Comparison of ENCODE assay signal across 1 fruit fly cellular context in genomic region chr3R:9260421-9260973, dm6.
TF ChIP-seq lines count a peak whose summit lies in the region.

Gene ATP6AP2 (plus strand): TSS chr3R:9260638.

TF ChIP-seq in whole organism, embryonic, 481 proteins besides CTCF, POLR2A, EP300 and RAD21 (continued from another document and continues in another):
- TF ChIP-seq wek (GFP tag; optimal IDR thresholded peaks at IDR 0.05; lab: Kevin White, UChicago) = no peak
- no peak for TF ChIP-seq CG6654 (GFP tag; optimal IDR thresholded peaks at IDR 0.05; lab: Kevin White, UChicago)
- TF ChIP-seq Blimp-1 (GFP tag; optimal IDR thresholded peaks at IDR 0.05; lab: Kevin White, UChicago) = no peak
- TF ChIP-seq mam (GFP tag; optimal IDR thresholded peaks at IDR 0.05; lab: Kevin White, UChicago) = peak; percentile 43
- TF ChIP-seq gem (tag; optimal IDR thresholded peaks at IDR 0.05; lab: Kevin White, UChicago) = no peak
- TF ChIP-seq CG16863 (GFP tag; optimal IDR thresholded peaks at IDR 0.05; lab: Kevin White, UChicago) = no peak
- TF ChIP-seq her (GFP tag; optimal IDR thresholded peaks at IDR 0.05; lab: Kevin White, UChicago) = peak; percentile 25
- peak; percentile 53; the same call in 1 of the 2 replicates for TF ChIP-seq Nf-YA (GFP tag; IDR thresholded peaks at IDR 0.05; lab: Robert Waterston, UW)
- peak; percentile 22 for TF ChIP-seq CG3407 (GFP tag; optimal IDR thresholded peaks at IDR 0.05; lab: Kevin White, UChicago)
- peak; percentile 10 for TF ChIP-seq CG1647 (GFP tag; optimal IDR thresholded peaks at IDR 0.05; lab: Kevin White, UChicago)
- TF ChIP-seq Camta (GFP tag; optimal IDR thresholded peaks at IDR 0.05; lab: Kevin White, UChicago) = no peak
- TF ChIP-seq ab (GFP tag; optimal IDR thresholded peaks at IDR 0.05; lab: Kevin White, UChicago) = no peak
- TF ChIP-seq CG14441 (GFP tag; IDR thresholded peaks at IDR 0.05; lab: Robert Waterston, UW) = no peak
- TF ChIP-seq CG1602 (GFP tag; optimal IDR thresholded peaks at IDR 0.05; lab: Kevin White, UChicago) = peak; percentile 32
- peak; percentile 43 for TF ChIP-seq CG9727 (GFP tag; optimal IDR thresholded peaks at IDR 0.05; lab: Kevin White, UChicago)
- peak; percentile 69 for TF ChIP-seq trem (tag; optimal IDR thresholded peaks at IDR 0.05; lab: Kevin White, UChicago)
- no peak for TF ChIP-seq bigmax (GFP tag; optimal IDR thresholded peaks at IDR 0.05; lab: Kevin White, UChicago)
- TF ChIP-seq sim (GFP tag; IDR thresholded peaks at IDR 0.05; lab: Robert Waterston, UW) = no peak
- TF ChIP-seq CG34422 (GFP tag; IDR thresholded peaks at IDR 0.05; lab: Robert Waterston, UW) = peak; percentile 41; the same call in 1 of the 3 replicates
- TF ChIP-seq jigr1 (GFP tag; IDR thresholded peaks at IDR 0.05; lab: Robert Waterston, UW) = no peak
- no peak for TF ChIP-seq D (optimal IDR thresholded peaks at IDR 0.05; lab: Kevin White, UChicago)
- no peak for TF ChIP-seq D (GFP tag; optimal IDR thresholded peaks at IDR 0.05; lab: Kevin White, UChicago)
- 0 out of 3 replicates have a peak, but pooled peaks have one; percentile 28 for TF ChIP-seq C15 (GFP tag; IDR thresholded peaks at IDR 0.05; lab: Robert Waterston, UW)
- TF ChIP-seq Opbp (GFP tag; IDR thresholded peaks at IDR 0.05; lab: Robert Waterston, UW; ENCODE audit: partially characterized antibody) = peak; percentile 85; the same call in 2 of the 3 replicates
- TF ChIP-seq CG8478 (optimal IDR thresholded peaks at IDR 0.05; lab: Kevin White, UChicago) = no peak
- no peak; the same call in 1 of the 3 replicates for TF ChIP-seq CG17361 (GFP tag; IDR thresholded peaks at IDR 0.05; lab: Robert Waterston, UW)
- TF ChIP-seq Max (GFP tag; optimal IDR thresholded peaks at IDR 0.05; lab: Kevin White, UChicago) = peak; percentile 47
- peak; percentile 40 for TF ChIP-seq zen (tag; optimal IDR thresholded peaks at IDR 0.05; lab: Kevin White, UChicago)
- TF ChIP-seq wdn (GFP tag; IDR thresholded peaks at IDR 0.05; lab: Robert Waterston, UW) = no peak
- TF ChIP-seq crc (GFP tag; optimal IDR thresholded peaks at IDR 0.05; lab: Kevin White, UChicago) = no peak
- TF ChIP-seq Hr39 (optimal IDR thresholded peaks at IDR 0.05; lab: Kevin White, UChicago) = no peak
- TF ChIP-seq Pdp1 (GFP tag; optimal IDR thresholded peaks at IDR 0.05; lab: Kevin White, UChicago) = peak in 1 of 2 experiments; percentile 33
- TF ChIP-seq grau (tag; optimal IDR thresholded peaks at IDR 0.05; lab: Kevin White, UChicago) = peak; percentile 68
- TF ChIP-seq CG1832 (GFP tag; optimal IDR thresholded peaks at IDR 0.05; lab: Kevin White, UChicago) = no peak
- TF ChIP-seq tx (GFP tag; optimal IDR thresholded peaks at IDR 0.05; lab: Kevin White, UChicago) = no peak
- no peak for TF ChIP-seq sens-2 (GFP tag; IDR thresholded peaks at IDR 0.05; lab: Robert Waterston, UW)
- TF ChIP-seq vfl (GFP tag; optimal IDR thresholded peaks at IDR 0.05; lab: Kevin White, UChicago) = no peak
- TF ChIP-seq hkb (optimal IDR thresholded peaks at IDR 0.05; lab: Kevin White, UChicago) = no peak
- 0 out of 2 replicates have a peak, but pooled peaks have one; percentile 35 for TF ChIP-seq hkb (GFP tag; IDR thresholded peaks at IDR 0.05; lab: Robert Waterston, UW)
- TF ChIP-seq CG12104 (GFP tag; optimal IDR thresholded peaks at IDR 0.05; lab: Kevin White, UChicago) = peak; percentile 36
- no peak for TF ChIP-seq CG8765 (GFP tag; IDR thresholded peaks at IDR 0.05; lab: Robert Waterston, UW)
- no peak for TF ChIP-seq CkIIα-i1 (GFP tag; IDR thresholded peaks at IDR 0.05; lab: Robert Waterston, UW)
- TF ChIP-seq sug (tag; optimal IDR thresholded peaks at IDR 0.05; lab: Kevin White, UChicago) = peak; percentile 80
- TF ChIP-seq CG15514 (GFP tag; optimal IDR thresholded peaks at IDR 0.05; lab: Kevin White, UChicago) = peak; percentile 59
- peak; percentile 25 for TF ChIP-seq mirr (GFP tag; optimal IDR thresholded peaks at IDR 0.05; lab: Kevin White, UChicago)
- TF ChIP-seq CG1529 (GFP tag; optimal IDR thresholded peaks at IDR 0.05; lab: Kevin White, UChicago) = no peak
- no peak for TF ChIP-seq lov (optimal IDR thresholded peaks at IDR 0.05; lab: Kevin White, UChicago)
- TF ChIP-seq lov (GFP tag; IDR thresholded peaks at IDR 0.05; lab: Robert Waterston, UW) = no peak
- no peak for TF ChIP-seq CG10321 (GFP tag; IDR thresholded peaks at IDR 0.05; lab: Robert Waterston, UW)
- no peak for TF ChIP-seq NC2β (GFP tag; optimal IDR thresholded peaks at IDR 0.05; lab: Kevin White, UChicago)
- TF ChIP-seq dati (GFP tag; IDR thresholded peaks at IDR 0.05; lab: Robert Waterston, UW) = no peak
- no peak for TF ChIP-seq CG11504 (tag; optimal IDR thresholded peaks at IDR 0.05; lab: Kevin White, UChicago)
- TF ChIP-seq Hmr (GFP tag; optimal IDR thresholded peaks at IDR 0.05; lab: Kevin White, UChicago) = peak; percentile 71
- TF ChIP-seq CG12155 (GFP tag; optimal IDR thresholded peaks at IDR 0.05; lab: Kevin White, UChicago) = peak; percentile 52
- no peak for TF ChIP-seq repo (GFP tag; optimal IDR thresholded peaks at IDR 0.05; lab: Kevin White, UChicago)
- TF ChIP-seq zfh1 (GFP tag; IDR thresholded peaks at IDR 0.05; lab: Robert Waterston, UW) = no peak
- no peak for TF ChIP-seq CG8359 (GFP tag; optimal IDR thresholded peaks at IDR 0.05; lab: Kevin White, UChicago; ENCODE audit: borderline replicate concordance)
- peak; percentile 29 for TF ChIP-seq CG13775 (GFP tag; optimal IDR thresholded peaks at IDR 0.05; lab: Kevin White, UChicago)
- TF ChIP-seq pum (GFP tag; optimal IDR thresholded peaks at IDR 0.05; lab: Kevin White, UChicago) = no peak
- TF ChIP-seq CG17568 (GFP tag; optimal IDR thresholded peaks at IDR 0.05; lab: Kevin White, UChicago) = no peak
- peak; percentile 67 for TF ChIP-seq CG10543 (GFP tag; optimal IDR thresholded peaks at IDR 0.05; lab: Kevin White, UChicago)
- no peak for TF ChIP-seq BtbVII (GFP tag; optimal IDR thresholded peaks at IDR 0.05; lab: Kevin White, UChicago)
- no peak for TF ChIP-seq Ravus (GFP tag; IDR thresholded peaks at IDR 0.05; lab: Robert Waterston, UW)
- TF ChIP-seq Xbp1 (GFP tag; optimal IDR thresholded peaks at IDR 0.05; lab: Kevin White, UChicago) = peak; percentile 72
- TF ChIP-seq nau (GFP tag; optimal IDR thresholded peaks at IDR 0.05; lab: Kevin White, UChicago) = no peak
- no peak for TF ChIP-seq ranshi (GFP tag; IDR thresholded peaks at IDR 0.05; lab: Robert Waterston, UW)
- TF ChIP-seq jumu (GFP tag; optimal IDR thresholded peaks at IDR 0.05; lab: Kevin White, UChicago) = no peak
- 0 out of 2 replicates have a peak, but pooled peaks have one; percentile 20 for TF ChIP-seq CG32772 (GFP tag; IDR thresholded peaks at IDR 0.05; lab: Robert Waterston, UW)
- peak; percentile 63 for TF ChIP-seq CG10267 (tag; optimal IDR thresholded peaks at IDR 0.05; lab: Kevin White, UChicago)
- TF ChIP-seq odd (GFP tag; optimal IDR thresholded peaks at IDR 0.05; lab: Kevin White, UChicago) = no peak
- TF ChIP-seq sna (GFP tag; IDR thresholded peaks at IDR 0.05; lab: Robert Waterston, UW; ENCODE audit: partially characterized antibody) = peak; percentile 63
- no peak; the same call in 1 of the 2 replicates for TF ChIP-seq CG31441 (GFP tag; IDR thresholded peaks at IDR 0.05; lab: Robert Waterston, UW)
- TF ChIP-seq CG3995 (GFP tag; optimal IDR thresholded peaks at IDR 0.05; lab: Kevin White, UChicago) = peak; percentile 49
- TF ChIP-seq zf30C (GFP tag; optimal IDR thresholded peaks at IDR 0.05; lab: Kevin White, UChicago) = no peak
- TF ChIP-seq CG10366 (GFP tag; IDR thresholded peaks at IDR 0.05; lab: Robert Waterston, UW) = peak; percentile 35; the same call in 1 of the 2 replicates
- TF ChIP-seq CG3838 (GFP tag; optimal IDR thresholded peaks at IDR 0.05; lab: Kevin White, UChicago) = no peak
- TF ChIP-seq CG4360 (GFP tag; IDR thresholded peaks at IDR 0.05; lab: Robert Waterston, UW) = no peak
- peak; percentile 82 for TF ChIP-seq CG14710 (tag; optimal IDR thresholded peaks at IDR 0.05; lab: Kevin White, UChicago)
- TF ChIP-seq CG2120 (GFP tag; optimal IDR thresholded peaks at IDR 0.05; lab: Kevin White, UChicago) = peak; percentile 65
- no peak for TF ChIP-seq Tbp (GFP tag; optimal IDR thresholded peaks at IDR 0.05; lab: Kevin White, UChicago)
- TF ChIP-seq ato (GFP tag; IDR thresholded peaks at IDR 0.05; lab: Robert Waterston, UW; ENCODE audit: partially characterized antibody) = peak; percentile 39; the same call in 1 of the 2 replicates
- no peak for TF ChIP-seq CG18599 (GFP tag; optimal IDR thresholded peaks at IDR 0.05; lab: Kevin White, UChicago)
- TF ChIP-seq CG6175 (GFP tag; IDR thresholded peaks at IDR 0.05; lab: Robert Waterston, UW) = no peak
- TF ChIP-seq CG9876 (GFP tag; optimal IDR thresholded peaks at IDR 0.05; lab: Kevin White, UChicago) = no peak
- TF ChIP-seq CG31224 (GFP tag; IDR thresholded peaks at IDR 0.05; lab: Robert Waterston, UW) = no peak
- no peak for TF ChIP-seq Mes4 (GFP tag; optimal IDR thresholded peaks at IDR 0.05; lab: Kevin White, UChicago)
- peak; percentile 6 for TF ChIP-seq fd96Cb (tag; optimal IDR thresholded peaks at IDR 0.05; lab: Kevin White, UChicago)
- no peak for TF ChIP-seq run (tag; optimal IDR thresholded peaks at IDR 0.05; lab: Kevin White, UChicago)
- TF ChIP-seq CG16813 (GFP tag; IDR thresholded peaks at IDR 0.05; lab: Robert Waterston, UW; ENCODE audit: partially characterized antibody) = peak; percentile 85
- no peak for TF ChIP-seq CG12769 (tag; optimal IDR thresholded peaks at IDR 0.05; lab: Kevin White, UChicago)
- peak; percentile 58 for TF ChIP-seq CG13894 (tag; optimal IDR thresholded peaks at IDR 0.05; lab: Kevin White, UChicago)
- no peak for TF ChIP-seq en (GFP tag; optimal IDR thresholded peaks at IDR 0.05; lab: Kevin White, UChicago)
- no peak for TF ChIP-seq CG10209 (GFP tag; optimal IDR thresholded peaks at IDR 0.05; lab: Kevin White, UChicago)
- no peak for TF ChIP-seq CG11696 (GFP tag; IDR thresholded peaks at IDR 0.05; lab: Robert Waterston, UW)
- TF ChIP-seq CG43689 (GFP tag; IDR thresholded peaks at IDR 0.05; lab: Robert Waterston, UW) = no peak
- peak; percentile 66 for TF ChIP-seq CG32532 (GFP tag; IDR thresholded peaks at IDR 0.05; lab: Robert Waterston, UW)
- peak; percentile 38 for TF ChIP-seq CG17385 (GFP tag; optimal IDR thresholded peaks at IDR 0.05; lab: Kevin White, UChicago)
- TF ChIP-seq p53 (GFP tag; optimal IDR thresholded peaks at IDR 0.05; lab: Kevin White, UChicago) = no peak
- peak; percentile 36; the same call in 1 of the 2 replicates for TF ChIP-seq H2.0 (GFP tag; IDR thresholded peaks at IDR 0.05; lab: Robert Waterston, UW)
- peak; percentile 33 for TF ChIP-seq CG7556 (GFP tag; optimal IDR thresholded peaks at IDR 0.05; lab: Kevin White, UChicago)
- TF ChIP-seq Bteb2 (GFP tag; optimal IDR thresholded peaks at IDR 0.05; lab: Kevin White, UChicago) = no peak
- TF ChIP-seq Six4 (GFP tag; optimal IDR thresholded peaks at IDR 0.05; lab: Kevin White, UChicago) = no peak
- TF ChIP-seq CG5953 (GFP tag; IDR thresholded peaks at IDR 0.05; lab: Robert Waterston, UW) = 0 out of 2 replicates have a peak, but pooled peaks have one; percentile 28
- no peak for TF ChIP-seq Hand (GFP tag; optimal IDR thresholded peaks at IDR 0.05; lab: Kevin White, UChicago)
- peak; percentile 2 for TF ChIP-seq CG1233 (GFP tag; optimal IDR thresholded peaks at IDR 0.05; lab: Kevin White, UChicago)
- TF ChIP-seq CG9215 (GFP tag; IDR thresholded peaks at IDR 0.05; lab: Robert Waterston, UW) = no peak
- TF ChIP-seq Scr (GFP tag; IDR thresholded peaks at IDR 0.05; lab: Robert Waterston, UW; ENCODE audit: partially characterized antibody) = peak; percentile 79
- TF ChIP-seq Sry-β (GFP tag; optimal IDR thresholded peaks at IDR 0.05; lab: Kevin White, UChicago) = peak; percentile 8
- peak; percentile 84 for TF ChIP-seq Rfx (GFP tag; IDR thresholded peaks at IDR 0.05; lab: Robert Waterston, UW)
- TF ChIP-seq Awh (GFP tag; IDR thresholded peaks at IDR 0.05; lab: Robert Waterston, UW) = no peak
- TF ChIP-seq seq (GFP tag; IDR thresholded peaks at IDR 0.05; lab: Robert Waterston, UW) = no peak
- no peak for TF ChIP-seq sima (GFP tag; optimal IDR thresholded peaks at IDR 0.05; lab: Kevin White, UChicago)
- TF ChIP-seq CG12219 (GFP tag; optimal IDR thresholded peaks at IDR 0.05; lab: Kevin White, UChicago) = no peak
- no peak for TF ChIP-seq croc (GFP tag; conservative IDR thresholded peaks at IDR 0.05; lab: Robert Waterston, UW)
- TF ChIP-seq HLH4C (GFP tag; IDR thresholded peaks at IDR 0.05; lab: Robert Waterston, UW; ENCODE audit: partially characterized antibody) = peak; percentile 79
- peak; percentile 19 for TF ChIP-seq CG2875 (GFP tag; optimal IDR thresholded peaks at IDR 0.05; lab: Kevin White, UChicago)
- TF ChIP-seq D19A (tag; optimal IDR thresholded peaks at IDR 0.05; lab: Kevin White, UChicago) = no peak
- no peak for TF ChIP-seq Elba2 (GFP tag; optimal IDR thresholded peaks at IDR 0.05; lab: Kevin White, UChicago)
- peak; percentile 84 for TF ChIP-seq Ets65A (GFP tag; lab: Kevin White, UChicago)
- TF ChIP-seq chn (GFP tag; optimal IDR thresholded peaks at IDR 0.05; lab: Kevin White, UChicago) = peak; percentile 61
- no peak for TF ChIP-seq ro (GFP tag; IDR thresholded peaks at IDR 0.05; lab: Robert Waterston, UW)
- peak; percentile 10 for TF ChIP-seq Dad (GFP tag; optimal IDR thresholded peaks at IDR 0.05; lab: Kevin White, UChicago)
- no peak for TF ChIP-seq Atf3 (GFP tag; optimal IDR thresholded peaks at IDR 0.05; lab: Kevin White, UChicago)
- TF ChIP-seq CG11723 (GFP tag; optimal IDR thresholded peaks at IDR 0.05; lab: Kevin White, UChicago) = no peak
- peak; percentile 48; the same call in 2 of the 3 replicates for TF ChIP-seq zen2 (GFP tag; IDR thresholded peaks at IDR 0.05; lab: Robert Waterston, UW; ENCODE audit: partially characterized antibody)
- TF ChIP-seq pros (GFP tag; optimal IDR thresholded peaks at IDR 0.05; lab: Kevin White, UChicago) = no peak
- peak; percentile 64; the same call in 2 of the 3 replicates for TF ChIP-seq dysf (GFP tag; IDR thresholded peaks at IDR 0.05; lab: Robert Waterston, UW)
- TF ChIP-seq hb (GFP tag; IDR thresholded peaks at IDR 0.05; lab: Robert Waterston, UW; ENCODE audit: partially characterized antibody) = peak; percentile 72
- peak; percentile 98 for TF ChIP-seq CG11560 (tag; IDR thresholded peaks at IDR 0.05; lab: Robert Waterston, UW)
- peak; percentile 71 for TF ChIP-seq CG30403 (GFP tag; optimal IDR thresholded peaks at IDR 0.05; lab: Kevin White, UChicago)
- TF ChIP-seq NfI (GFP tag; optimal IDR thresholded peaks at IDR 0.05; lab: Kevin White, UChicago) = peak; percentile 70
- TF ChIP-seq stc (GFP tag; IDR thresholded peaks at IDR 0.05; lab: Robert Waterston, UW) = no peak; the same call in 1 of the 2 replicates
- peak; percentile 68 for TF ChIP-seq CG4617 (GFP tag; optimal IDR thresholded peaks at IDR 0.05; lab: Kevin White, UChicago; ENCODE audit: borderline replicate concordance)
